Worm (Caenorhabditis elegans) whole organism, L2 larva: ENCODE results near the gene M70.3.

ENCODE experiments used
- ZK546.5 ChIP-seq: sonication (generic microtip); optimal IDR thresholded peaks from 2 replicates; lab custom pipeline; 2017; ENCODE audit warnings: missing biosample characterization, missing genetic modification characterization
- ama-1 ChIP-seq: fragments of 150-350 bp; optimal IDR thresholded peaks from 2 replicates; lab custom pipeline; 2018; ENCODE audit warnings: inconsistent platforms
- blmp-1 ChIP-seq: sonication (generic microtip); optimal IDR thresholded peaks from 2 replicates; lab custom pipeline; 2017; ENCODE audit warnings: missing genetic modification characterization, mild to moderate bottlenecking, missing compliant biosample characterization, antibody characterized with exemption, moderate library complexity; ENCODE audit not compliant: insufficient read depth
- dmd-4 ChIP-seq: sonication (generic microtip); optimal IDR thresholded peaks from 2 replicates; lab custom pipeline; 2017; ENCODE audit warnings: missing biosample characterization, missing genetic modification characterization
- elt-1 ChIP-seq: fragments of 150-350 bp; optimal IDR thresholded peaks from 2 replicates; lab custom pipeline; 2014; ENCODE audit warnings: missing biosample characterization, missing genetic modification characterization
- elt-3 ChIP-seq: sonication (generic microtip); optimal IDR thresholded peaks from 2 replicates; lab custom pipeline; 2017; ENCODE audit warnings: missing biosample characterization, missing genetic modification characterization
- fos-1 ChIP-seq: fragments of 150-350 bp; optimal IDR thresholded peaks from 2 replicates; lab custom pipeline; 2014; ENCODE audit warnings: missing biosample characterization, missing genetic modification characterization
- gmeb-1 ChIP-seq: fragments of 150-350 bp; optimal IDR thresholded peaks from 2 replicates; lab custom pipeline; 2014; ENCODE audit warnings: missing biosample characterization, missing genetic modification characterization
- nhr-237 ChIP-seq: fragments of 150-350 bp; optimal IDR thresholded peaks from 2 replicates; lab custom pipeline; 2014; ENCODE audit warnings: missing biosample characterization, missing genetic modification characterization
- nhr-77 ChIP-seq: fragments of 150-350 bp; optimal IDR thresholded peaks from 2 replicates; lab custom pipeline; 2014; ENCODE audit warnings: missing biosample characterization, missing genetic modification characterization
- skn-1 ChIP-seq: sonication (generic microtip); optimal IDR thresholded peaks from 2 replicates; lab custom pipeline; 2017; ENCODE audit warnings: missing biosample characterization, missing genetic modification characterization
- unc-39 ChIP-seq: fragments of 150-350 bp; optimal IDR thresholded peaks from 2 replicates; lab custom pipeline; 2014; ENCODE audit warnings: missing biosample characterization, missing genetic modification characterization
- unc-62 ChIP-seq: fragments of 150-350 bp; optimal IDR thresholded peaks from 2 replicates; lab custom pipeline; 2014; ENCODE audit warnings: missing biosample characterization, missing genetic modification reagents, missing genetic modification characterization
- ztf-11 ChIP-seq: sonication (generic microtip); optimal IDR thresholded peaks from 2 replicates; lab custom pipeline; 2017; ENCODE audit warnings: missing biosample characterization, missing genetic modification characterization

- TF ChIP-seq nhr-237 (tag; lab: Kevin White, UChicago) (no peak), ama-1 (lab: Kevin White, UChicago) (no peak), unc-39 (no peak), ztf-11 (tag; lab: Kevin White, UChicago) (no peak), fos-1 (tag; lab: Kevin White, UChicago) (no peak), nhr-77 (tag; lab: Kevin White, UChicago) (no peak), blmp-1 (tag; lab: Kevin White, UChicago) (no peak), unc-62 (GFP tag; lab: Kevin White, UChicago) (no peak), ZK546.5 (tag; lab: Kevin White, UChicago) (no peak), elt-3 (no peak), elt-1 (tag; lab: Kevin White, UChicago) (no peak), dmd-4 (tag; lab: Kevin White, UChicago) (no peak), skn-1 (tag; lab: Kevin White, UChicago) (no peak), gmeb-1 (tag; lab: Kevin White, UChicago) (no peak)
Observed at ce11 chrIV:2228678-2229077, 13.6 kb downstream of the M70.3 start.
